Fruit fly (Drosophila melanogaster): ENCODE results near the gene CG5854.
A peak's percentile ranks its signal among the peaks of the same experiment; 100 is the strongest.

CG5854 gene

DNA sequence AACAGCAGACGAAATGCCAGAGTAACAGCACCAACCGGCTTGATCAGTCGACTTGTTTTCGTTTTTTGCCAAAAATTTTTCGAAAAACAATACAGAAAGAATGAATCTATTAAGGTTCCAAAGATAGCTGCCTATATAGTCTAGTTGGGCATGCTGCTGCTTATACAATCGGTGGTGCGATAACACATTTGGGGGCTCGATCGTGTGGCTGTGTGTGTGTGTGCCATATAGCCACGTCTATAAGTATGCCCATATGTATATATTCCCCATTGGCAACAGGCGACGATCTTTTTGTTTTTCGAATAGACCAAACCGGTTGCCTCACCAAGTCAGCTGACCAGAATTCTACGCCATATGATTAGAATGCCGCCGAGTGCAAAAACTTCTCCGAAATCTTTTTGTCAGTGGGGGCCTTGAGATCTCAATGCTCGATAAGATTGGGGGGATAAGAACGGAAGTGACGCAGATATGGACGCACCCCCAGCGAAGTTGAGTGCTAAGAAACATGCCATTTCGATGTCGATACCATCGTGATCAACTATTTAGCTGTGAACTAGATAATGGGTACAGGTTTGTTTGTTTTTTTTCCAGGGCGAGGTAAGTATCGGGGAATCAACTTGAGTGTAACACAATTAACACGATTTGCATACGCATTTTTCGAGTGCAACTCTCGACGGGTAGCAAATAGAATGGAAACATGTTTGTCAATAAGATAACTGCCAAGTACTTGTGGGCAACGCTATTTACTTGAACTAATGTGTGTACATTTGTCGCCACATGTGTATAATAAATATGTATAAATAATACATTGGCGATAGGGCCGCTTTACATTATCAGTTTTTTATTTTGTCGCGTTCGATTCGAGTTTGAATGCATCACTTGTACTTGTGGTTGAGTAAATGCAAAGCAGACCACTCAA lies 6.5 kb downstream of the CG5854 start (continued):
- TF ChIP-seq CG11093 (GFP tag; IDR thresholded peaks at IDR 0.05), result peak; percentile 60; the same call in 1 of the 3 replicates
- TF ChIP-seq pb (GFP tag; optimal IDR thresholded peaks at IDR 0.05), result no peak
- no peak for TF ChIP-seq usp (GFP tag; optimal IDR thresholded peaks at IDR 0.05)
- TF ChIP-seq BtbVII (GFP tag; optimal IDR thresholded peaks at IDR 0.05), result peak; percentile 72
- TF ChIP-seq CG1529 (GFP tag; optimal IDR thresholded peaks at IDR 0.05), result peak; percentile 91
- TF ChIP-seq Antp (GFP tag; optimal IDR thresholded peaks at IDR 0.05), result peak; percentile 3
- TF ChIP-seq lmd (GFP tag; IDR thresholded peaks at IDR 0.05), result no peak
- TF ChIP-seq tio (GFP tag; optimal IDR thresholded peaks at IDR 0.05), result peak; percentile 67
- TF ChIP-seq CG4404 (GFP tag; IDR thresholded peaks at IDR 0.05), result no peak
- peak; percentile 24 for TF ChIP-seq CG7786 (GFP tag; optimal IDR thresholded peaks at IDR 0.05)
- TF ChIP-seq Dbx (GFP tag; IDR thresholded peaks at IDR 0.05), result peak; percentile 81
- no peak for TF ChIP-seq Gsc (GFP tag; IDR thresholded peaks at IDR 0.05)
- no peak for TF ChIP-seq Dp (GFP tag; optimal IDR thresholded peaks at IDR 0.05)
- peak; percentile 56 for TF ChIP-seq slbo (GFP tag; IDR thresholded peaks at IDR 0.05)
- peak; percentile 97 for TF ChIP-seq Asciz (GFP tag; optimal IDR thresholded peaks at IDR 0.05)
- peak; percentile 59 for TF ChIP-seq Dek (tag; optimal IDR thresholded peaks at IDR 0.05)
- TF ChIP-seq B-H1 (GFP tag; IDR thresholded peaks at IDR 0.05), result peak; percentile 63; the same call in 2 of the 3 replicates
- TF ChIP-seq hb (GFP tag; IDR thresholded peaks at IDR 0.05; ENCODE audit: partially characterized antibody), result no peak
- peak; percentile 64 for TF ChIP-seq Sry-β (GFP tag; optimal IDR thresholded peaks at IDR 0.05)
- peak; percentile 64 for TF ChIP-seq CG15269 (tag; optimal IDR thresholded peaks at IDR 0.05)
- peak; percentile 82 for TF ChIP-seq CG6254 (GFP tag; optimal IDR thresholded peaks at IDR 0.05)
- TF ChIP-seq Spps (tag; optimal IDR thresholded peaks at IDR 0.05), result peak; percentile 75
- TF ChIP-seq sim (GFP tag; IDR thresholded peaks at IDR 0.05), result peak; percentile 84
- TF ChIP-seq CG6791 (GFP tag; IDR thresholded peaks at IDR 0.05; ENCODE audit: partially characterized antibody), result no peak
- TF ChIP-seq phol (tag; optimal IDR thresholded peaks at IDR 0.05), result peak; percentile 6
- no peak for TF ChIP-seq sisA (GFP tag; IDR thresholded peaks at IDR 0.05)
- no peak for TF ChIP-seq CG8765 (GFP tag; IDR thresholded peaks at IDR 0.05)
- TF ChIP-seq CG9932 (GFP tag; IDR thresholded peaks at IDR 0.05), result peak; percentile 28; the same call in 1 of the 2 replicates
- peak; percentile 84 for TF ChIP-seq twi (tag; optimal IDR thresholded peaks at IDR 0.05)
- peak; percentile 40; the same call in 1 of the 2 replicates for TF ChIP-seq cas (GFP tag; IDR thresholded peaks at IDR 0.05)
- TF ChIP-seq ssp (GFP tag; IDR thresholded peaks at IDR 0.05), result peak; percentile 38; the same call in 1 of the 2 replicates
- peak; percentile 37 for TF ChIP-seq CG30431 (GFP tag; optimal IDR thresholded peaks at IDR 0.05)
- TF ChIP-seq CG2120 (GFP tag; optimal IDR thresholded peaks at IDR 0.05), result peak; percentile 54
- TF ChIP-seq Taf1 (GFP tag; IDR thresholded peaks at IDR 0.05), result no peak; the same call in 1 of the 2 replicates
- peak; percentile 37; the same call in 1 of the 3 replicates for TF ChIP-seq ken (GFP tag; IDR thresholded peaks at IDR 0.05)
- peak; percentile 63; the same call in 1 of the 2 replicates for TF ChIP-seq Nf-YA (GFP tag; IDR thresholded peaks at IDR 0.05)
- peak; percentile 86 for TF ChIP-seq CG1603 (tag; optimal IDR thresholded peaks at IDR 0.05)
- TF ChIP-seq CG4707 (GFP tag; optimal IDR thresholded peaks at IDR 0.05), result peak; percentile 87
- peak; percentile 59 for TF ChIP-seq TFAM (GFP tag; optimal IDR thresholded peaks at IDR 0.05)
- TF ChIP-seq CG11504 (tag; optimal IDR thresholded peaks at IDR 0.05), result peak; percentile 77
- TF ChIP-seq inv (GFP tag; IDR thresholded peaks at IDR 0.05; ENCODE audit: partially characterized antibody), result no peak
- TF ChIP-seq CG18011 (GFP tag; optimal IDR thresholded peaks at IDR 0.05), result peak; percentile 55
- TF ChIP-seq da (GFP tag; optimal IDR thresholded peaks at IDR 0.05), result no peak
- TF ChIP-seq CG10565 (GFP tag; optimal IDR thresholded peaks at IDR 0.05), result peak; percentile 30
- TF ChIP-seq dmrt99B (tag; optimal IDR thresholded peaks at IDR 0.05), result peak; percentile 78
- TF ChIP-seq Atf-2 (GFP tag; optimal IDR thresholded peaks at IDR 0.05), result peak; percentile 44
- TF ChIP-seq CG2116 (GFP tag; optimal IDR thresholded peaks at IDR 0.05), result peak; percentile 50
- peak; percentile 13 for TF ChIP-seq stwl (tag; optimal IDR thresholded peaks at IDR 0.05)
